Fruit fly (Drosophila melanogaster) whole organism, embryonic: ENCODE results near the gene Sf3b6.
A peak's percentile ranks its signal among the peaks of the same experiment; 100 is the strongest.

Experiments used
- Antp ChIP-seq: fragments of 200-800 bp; sonication (Bioruptor generic); optimal IDR thresholded peaks from 3 replicates; lab custom pipeline; 2016; ENCODE audit warnings: missing biosample characterization, missing genetic modification characterization
- Awh ChIP-seq: fragments of 200-800 bp; sonication (Bioruptor generic); IDR thresholded peaks from 2 replicates; pipeline ENCODE4, ENCODE4 v1.3.6; 2022; ENCODE audit warnings: missing biosample characterization, missing genetic modification characterization
- CG11723 ChIP-seq: fragments of 200-800 bp; sonication (Bioruptor generic); optimal IDR thresholded peaks from 2 replicates; lab custom pipeline; 2017; ENCODE audit warnings: missing biosample characterization, mild to moderate bottlenecking, missing genetic modification characterization
- CG12104 ChIP-seq: fragments of 200-800 bp; sonication (Bioruptor generic); optimal IDR thresholded peaks from 3 replicates; lab custom pipeline; 2016; ENCODE audit warnings: missing biosample characterization, missing genetic modification characterization
- CG13424 ChIP-seq: fragments of 200-800 bp; sonication (Bioruptor generic); optimal IDR thresholded peaks from 2 replicates; lab custom pipeline; 2019; ENCODE audit warnings: missing biosample characterization, mild to moderate bottlenecking, missing genetic modification characterization, moderate library complexity
- CG13624 ChIP-seq: fragments of 200-800 bp; sonication (Bioruptor generic); optimal IDR thresholded peaks from 2 replicates; lab custom pipeline; 2016; ENCODE audit warnings: missing biosample characterization, missing genetic modification characterization
- CG14860 ChIP-seq: fragments of 200-800 bp; sonication (Bioruptor generic); IDR thresholded peaks from 3 replicates; pipeline ENCODE4 v1.3.6; 2022; ENCODE audit warnings: missing biosample characterization, missing genetic modification characterization; ENCODE audit not compliant: partially characterized antibody
- CG14965 ChIP-seq: fragments of 200-800 bp; sonication (Bioruptor generic); optimal IDR thresholded peaks from 2 replicates; lab custom pipeline; 2016; ENCODE audit warnings: missing biosample characterization, missing genetic modification characterization, borderline replicate concordance
- CG15479 ChIP-seq: fragments of 200-800 bp; sonication (Bioruptor generic); optimal IDR thresholded peaks from 3 replicates; lab custom pipeline; 2019; ENCODE audit warnings: missing biosample characterization, mild to moderate bottlenecking, missing genetic modification characterization, moderate library complexity
- CG17361 ChIP-seq: fragments of 200-800 bp; sonication (Bioruptor generic); IDR thresholded peaks from 3 replicates; pipeline ENCODE4 v1.3.6; 2022; ENCODE audit warnings: missing biosample characterization, missing genetic modification characterization
- CG18619 ChIP-seq: fragments of 200-800 bp; sonication (Bioruptor generic); optimal IDR thresholded peaks from 3 replicates; lab custom pipeline; 2017; ENCODE audit warnings: missing biosample characterization, mild to moderate bottlenecking, missing genetic modification characterization
- CG2199 ChIP-seq: fragments of 200-800 bp; sonication (Bioruptor generic); IDR thresholded peaks from 3 replicates; pipeline ENCODE4 v1.3.6; 2022; ENCODE audit warnings: missing biosample characterization, missing genetic modification characterization
- CG31224 ChIP-seq: fragments of 200-800 bp; sonication (Bioruptor generic); IDR thresholded peaks from 2 replicates; pipeline ENCODE4 v1.3.6; 2022; ENCODE audit warnings: missing biosample characterization, missing genetic modification characterization
- CG3163 ChIP-seq: fragments of 200-800 bp; sonication (Bioruptor generic); optimal IDR thresholded peaks from 3 replicates; lab custom pipeline; 2016; ENCODE audit warnings: missing biosample characterization, missing genetic modification characterization
- CG33557 ChIP-seq: fragments of 200-800 bp; sonication (Bioruptor generic); optimal IDR thresholded peaks from 2 replicates; lab custom pipeline; 2019; ENCODE audit warnings: missing biosample characterization, mild to moderate bottlenecking, missing genetic modification characterization, moderate library complexity
- CG3726 ChIP-seq: fragments of 200-800 bp; sonication (Bioruptor generic); IDR thresholded peaks from 3 replicates; pipeline ENCODE4, ENCODE4 v1.3.6; 2022; ENCODE audit warnings: missing biosample characterization, missing genetic modification characterization
- CG4282 ChIP-seq: fragments of 200-800 bp; sonication (Bioruptor generic); optimal IDR thresholded peaks from 2 replicates; lab custom pipeline; 2016; ENCODE audit warnings: missing biosample characterization, missing genetic modification characterization
- CG4328 ChIP-seq: fragments of 200-800 bp; sonication (Bioruptor generic); optimal IDR thresholded peaks from 3 replicates; lab custom pipeline; 2017; ENCODE audit warnings: missing biosample characterization, missing genetic modification reagents, missing genetic modification characterization
- CG5245 ChIP-seq: fragments of 200-800 bp; sonication (Bioruptor generic); optimal IDR thresholded peaks from 3 replicates; lab custom pipeline; 2016; ENCODE audit warnings: missing biosample characterization, missing genetic modification characterization
- CG6272 ChIP-seq: fragments of 200-800 bp; sonication (Bioruptor generic); IDR thresholded peaks from 2 replicates; pipeline ENCODE4 v1.3.6; 2022; ENCODE audit warnings: missing biosample characterization, missing genetic modification characterization
- CG7928 ChIP-seq: fragments of 200-800 bp; sonication (Bioruptor generic); optimal IDR thresholded peaks from 2 replicates; lab custom pipeline; 2017; ENCODE audit warnings: missing biosample characterization, mild to moderate bottlenecking, missing genetic modification characterization
- CG8089 ChIP-seq: fragments of 200-800 bp; sonication (Bioruptor generic); optimal IDR thresholded peaks from 3 replicates; lab custom pipeline; 2016; ENCODE audit warnings: missing biosample characterization, missing genetic modification characterization
- CG9215 ChIP-seq: fragments of 200-800 bp; sonication (Bioruptor generic); IDR thresholded peaks from 2 replicates; pipeline ENCODE4 v1.3.6; 2022; ENCODE audit warnings: missing biosample characterization, missing genetic modification characterization
- CG9797 ChIP-seq: fragments of 200-800 bp; sonication (Bioruptor generic); optimal IDR thresholded peaks from 3 replicates; lab custom pipeline; 2018; ENCODE audit warnings: missing biosample characterization, mild to moderate bottlenecking, missing genetic modification characterization
- CkIIα-i1 ChIP-seq: fragments of 200-800 bp; sonication (Bioruptor generic); IDR thresholded peaks from 2 replicates; pipeline ENCODE4 v1.3.6; 2022; ENCODE audit warnings: missing biosample characterization, missing genetic modification characterization
- CrebB ChIP-seq: fragments of 200-800 bp; sonication (Bioruptor generic); optimal IDR thresholded peaks from 3 replicates; lab custom pipeline; 2018; ENCODE audit warnings: missing biosample characterization, mild to moderate bottlenecking, missing genetic modification characterization
- Dll ChIP-seq: fragments of 200-800 bp; sonication (Bioruptor generic); IDR thresholded peaks from 4 replicates; pipeline ENCODE4 v1.3.6; 2022; ENCODE audit warnings: missing biosample characterization, missing genetic modification characterization; ENCODE audit not compliant: partially characterized antibody
- Hmr ChIP-seq: fragments of 200-800 bp; sonication (Bioruptor generic); optimal IDR thresholded peaks from 3 replicates; lab custom pipeline; 2017; ENCODE audit warnings: mild to moderate bottlenecking, missing biosample characterization, missing genetic modification reagents, missing genetic modification characterization
- Hmx ChIP-seq: fragments of 200-800 bp; sonication (Bioruptor generic); optimal IDR thresholded peaks from 2 replicates; lab custom pipeline; 2016; ENCODE audit warnings: missing biosample characterization, missing genetic modification characterization
- Hr3 ChIP-seq: fragments of 200-800 bp; sonication (Bioruptor generic); optimal IDR thresholded peaks from 3 replicates; lab custom pipeline; 2016; ENCODE audit warnings: missing biosample characterization, missing genetic modification characterization
- Med ChIP-seq: fragments of 200-800 bp; sonication (Bioruptor generic); peaks from one replicate; lab custom pipeline; 2016; ENCODE audit warnings: missing biosample characterization, missing genetic modification characterization, mild to moderate bottlenecking, inconsistent platforms, moderate library complexity
- Nf-YC ChIP-seq: fragments of 200-800 bp; optimal IDR thresholded peaks from 3 replicates; lab custom pipeline; 2019; ENCODE audit warnings: missing biosample characterization, mild to moderate bottlenecking, missing genetic modification characterization, moderate library complexity
- NfI ChIP-seq: fragments of 200-800 bp; sonication (Bioruptor generic); optimal IDR thresholded peaks from 3 replicates; lab custom pipeline; 2018; ENCODE audit warnings: missing biosample characterization, mild to moderate bottlenecking, missing genetic modification characterization, moderate library complexity
- Taf1 ChIP-seq: fragments of 200-800 bp; sonication (Bioruptor generic); IDR thresholded peaks from 2 replicates; pipeline ENCODE4 v1.3.6; 2022; ENCODE audit warnings: missing biosample characterization, missing genetic modification characterization
- abd-A ChIP-seq: fragments of 200-800 bp; sonication (Bioruptor generic); optimal IDR thresholded peaks from 3 replicates; lab custom pipeline; 2019; ENCODE audit warnings: missing biosample characterization, mild to moderate bottlenecking, missing genetic modification characterization, moderate library complexity
- aop ChIP-seq: fragments of 200-800 bp; sonication (Bioruptor generic); IDR thresholded peaks from 2 replicates; pipeline ENCODE4 v1.3.6; 2022; ENCODE audit warnings: missing biosample characterization, missing genetic modification characterization
- ase ChIP-seq: fragments of 200-800 bp; sonication (Bioruptor generic); IDR thresholded peaks from 3 replicates; pipeline ENCODE4 v1.3.6; 2022; ENCODE audit warnings: missing biosample characterization, missing genetic modification characterization
- fd64A ChIP-seq: fragments of 200-800 bp; sonication (Bioruptor generic); optimal IDR thresholded peaks from 3 replicates; lab custom pipeline; 2018; ENCODE audit warnings: missing biosample characterization, mild to moderate bottlenecking, missing genetic modification characterization
- gcm ChIP-seq: fragments of 200-800 bp; sonication (Bioruptor generic); optimal IDR thresholded peaks from 2 replicates; lab custom pipeline; 2019; ENCODE audit warnings: missing biosample characterization, mild to moderate bottlenecking, missing genetic modification characterization, moderate library complexity
- gro ChIP-seq: fragments of 200-800 bp; sonication (Bioruptor generic); optimal IDR thresholded peaks from 2 replicates; lab custom pipeline; 2016; ENCODE audit warnings: missing biosample characterization, missing genetic modification characterization
- hb ChIP-seq: fragments of 200-800 bp; sonication (Bioruptor generic); IDR thresholded peaks from 3 replicates; pipeline ENCODE4 v1.3.6; 2022; ENCODE audit warnings: missing biosample characterization, missing genetic modification characterization; ENCODE audit not compliant: partially characterized antibody
- ind ChIP-seq: fragments of 200-800 bp; sonication (Bioruptor generic); optimal IDR thresholded peaks from 3 replicates; lab custom pipeline; 2016; ENCODE audit warnings: missing biosample characterization, missing genetic modification characterization
- lmd ChIP-seq: fragments of 200-800 bp; sonication (Bioruptor generic); IDR thresholded peaks from 2 replicates; pipeline ENCODE4 v1.3.6; 2022; ENCODE audit warnings: missing biosample characterization, missing genetic modification characterization
- mirr ChIP-seq: fragments of 200-800 bp; sonication (Bioruptor generic); optimal IDR thresholded peaks from 3 replicates; lab custom pipeline; 2018; ENCODE audit warnings: missing biosample characterization, mild to moderate bottlenecking, missing genetic modification characterization
- onecut ChIP-seq: fragments of 200-800 bp; sonication (Bioruptor generic); IDR thresholded peaks from 2 replicates; pipeline ENCODE4 v1.3.6; 2022; ENCODE audit warnings: missing biosample characterization, missing genetic modification characterization
- peb ChIP-seq: fragments of 200-800 bp; sonication (Bioruptor generic); IDR thresholded peaks from 2 replicates; pipeline ENCODE4 v1.3.6; 2022; ENCODE audit warnings: missing biosample characterization, missing genetic modification characterization
- pfk ChIP-seq: fragments of 200-800 bp; sonication (Bioruptor generic); optimal IDR thresholded peaks from 2 replicates; lab custom pipeline; 2018; ENCODE audit warnings: missing biosample characterization, mild to moderate bottlenecking, missing genetic modification characterization, moderate library complexity
- sd ChIP-seq: fragments of 200-800 bp; sonication (Bioruptor generic); optimal IDR thresholded peaks from 3 replicates; lab custom pipeline; 2018; ENCODE audit warnings: missing biosample characterization, mild to moderate bottlenecking, missing genetic modification characterization, moderate library complexity
- stwl ChIP-seq: fragments of 200-800 bp; sonication (Bioruptor generic); optimal IDR thresholded peaks from 3 replicates; lab custom pipeline; 2018; ENCODE audit warnings: missing biosample characterization, mild to moderate bottlenecking, missing genetic modification characterization, moderate library complexity
- vnd ChIP-seq: fragments of 200-800 bp; sonication (Bioruptor generic); IDR thresholded peaks from 3 replicates; pipeline ENCODE4 v1.3.6; 2022; ENCODE audit warnings: missing biosample characterization, missing genetic modification characterization; ENCODE audit not compliant: partially characterized antibody
- z ChIP-seq: fragments of 200-800 bp; sonication (Bioruptor generic); IDR thresholded peaks from 3 replicates; pipeline ENCODE4 v1.3.6; 2022; ENCODE audit warnings: missing biosample characterization, missing genetic modification characterization

The Sf3b6 gene

dm6 chr3L:6218517-6219155, 25.7 kb upstream of the Sf3b6 start (continued):
- no peak for TF ChIP-seq NfI
- TF ChIP-seq CG14965 (GFP tag; lab: Kevin White, UChicago): no peak
- TF ChIP-seq CG7928 (GFP tag; lab: Kevin White, UChicago): no peak
- TF ChIP-seq CG17361 (GFP tag; lab: Robert Waterston, UW): no peak
- TF ChIP-seq CG33557: no peak
- no peak for TF ChIP-seq CG31224 (GFP tag; lab: Robert Waterston, UW)
- TF ChIP-seq CG13424 (tag; lab: Kevin White, UChicago): no peak
- TF ChIP-seq Hmx (GFP tag; lab: Kevin White, UChicago): no peak
- no peak for TF ChIP-seq Hmr
- no peak for TF ChIP-seq Taf1
- peak; percentile 57; the same call in 2 of the 4 replicates for TF ChIP-seq Dll (GFP tag; lab: Robert Waterston, UW)
- TF ChIP-seq CG8089 (GFP tag; lab: Kevin White, UChicago): no peak
- no peak for TF ChIP-seq CG18619 (GFP tag; lab: Kevin White, UChicago)
- no peak for TF ChIP-seq peb (GFP tag; lab: Robert Waterston, UW)
- no peak for TF ChIP-seq CG3726
- no peak for TF ChIP-seq CG14860 (GFP tag; lab: Robert Waterston, UW)
- no peak for TF ChIP-seq aop (GFP tag; lab: Robert Waterston, UW)
- TF ChIP-seq CG6272 (GFP tag; lab: Robert Waterston, UW): no peak
- no peak for TF ChIP-seq mirr (GFP tag; lab: Kevin White, UChicago)
- no peak for TF ChIP-seq CG4282 (GFP tag; lab: Kevin White, UChicago)
- TF ChIP-seq onecut (GFP tag; lab: Robert Waterston, UW): peak; percentile 24; the same call in 1 of the 2 replicates
- no peak for TF ChIP-seq vnd (GFP tag; lab: Robert Waterston, UW)
- TF ChIP-seq pfk: peak; percentile 94
- TF ChIP-seq Med (GFP tag; lab: Kevin White, UChicago): peak; percentile 31
- TF ChIP-seq sd: peak; percentile 63
- peak; percentile 36 for TF ChIP-seq gcm
- peak; percentile 51 for TF ChIP-seq CrebB (tag; lab: Kevin White, UChicago)
- no peak for TF ChIP-seq fd64A (GFP tag; lab: Kevin White, UChicago)

- TF ChIP-seq CG12104: no peak
- TF ChIP-seq CG5245: no peak
- no peak for TF ChIP-seq CkIIα-i1
- peak; percentile 71; the same call in 2 of the 3 replicates for TF ChIP-seq CG2199
- no peak for TF ChIP-seq CG13624 (GFP tag; lab: Kevin White, UChicago)
- TF ChIP-seq CG15479 (GFP tag; lab: Kevin White, UChicago): no peak
- no peak for TF ChIP-seq CG8089 (GFP tag; lab: Kevin White, UChicago)
- TF ChIP-seq Med (GFP tag; lab: Kevin White, UChicago): peak; percentile 87
- no peak for TF ChIP-seq CG9797 (GFP tag; lab: Kevin White, UChicago)
- no peak for TF ChIP-seq abd-A (tag; lab: Kevin White, UChicago)
- TF ChIP-seq Awh (GFP tag; lab: Robert Waterston, UW): peak; percentile 27; the same call in 1 of the 2 replicates
- TF ChIP-seq ind: no peak
- TF ChIP-seq z (GFP tag; lab: Robert Waterston, UW): peak; percentile 28; the same call in 1 of the 3 replicates
- TF ChIP-seq Antp (GFP tag; lab: Kevin White, UChicago): no peak
- TF ChIP-seq CG4328 (GFP tag; lab: Kevin White, UChicago): no peak
- TF ChIP-seq hb (GFP tag; lab: Robert Waterston, UW): no peak
- no peak for TF ChIP-seq gro (GFP tag; lab: Kevin White, UChicago)
- no peak for TF ChIP-seq Hr3 (GFP tag; lab: Kevin White, UChicago)
- TF ChIP-seq CG11723: no peak
- peak; percentile 27 for TF ChIP-seq CG3163 (GFP tag; lab: Kevin White, UChicago)
- TF ChIP-seq CG33557: peak; percentile 12
- no peak for TF ChIP-seq CG9215 (GFP tag; lab: Robert Waterston, UW)
- no peak for TF ChIP-seq Nf-YC
- TF ChIP-seq stwl (tag; lab: Kevin White, UChicago): peak; percentile 7
- no peak for TF ChIP-seq ase (GFP tag; lab: Robert Waterston, UW)
- no peak for TF ChIP-seq lmd
Observed at dm6 chr3L:6217806-6218205, 24.8 kb upstream of the Sf3b6 start, which contains the start of gene LanA. Gene LanA (minus strand): TSS chr3L:6218022.
